Fruit fly (Drosophila melanogaster) whole organism, embryonic: ENCODE data around the gene CG7239.

Experiments used
- CG10321 ChIP-seq: fragments of 200-800 bp; sonication (Bioruptor generic); IDR thresholded peaks from 2 replicates; pipeline ENCODE4 v1.3.6; 2022; ENCODE audit warnings: missing biosample characterization, missing genetic modification characterization
- CG14667 ChIP-seq: fragments of 200-800 bp; sonication (Bioruptor generic); IDR thresholded peaks from 2 replicates; pipeline ENCODE4 v1.3.6; 2022; ENCODE audit warnings: missing biosample characterization, missing genetic modification characterization
- CG32767 ChIP-seq: fragments of 200-800 bp; sonication (Bioruptor generic); IDR thresholded peaks from 2 replicates; pipeline ENCODE4 v1.3.6; 2022; ENCODE audit warnings: missing biosample characterization, missing genetic modification characterization
- CG34422 ChIP-seq: fragments of 200-800 bp; sonication (Bioruptor generic); IDR thresholded peaks from 3 replicates; pipeline ENCODE4 v1.3.6; 2022; ENCODE audit warnings: missing biosample characterization, missing genetic modification characterization
- CG8944 ChIP-seq: fragments of 200-800 bp; sonication (Bioruptor generic); optimal IDR thresholded peaks from 3 replicates; lab custom pipeline; 2016; ENCODE audit warnings: missing biosample characterization, missing genetic modification characterization
- Hey ChIP-seq: fragments of 200-800 bp; sonication (Bioruptor generic); optimal IDR thresholded peaks from 3 replicates; lab custom pipeline; 2018; ENCODE audit warnings: missing biosample characterization, mild to moderate bottlenecking, missing genetic modification characterization
- az2 ChIP-seq: fragments of 200-800 bp; sonication (Bioruptor generic); optimal IDR thresholded peaks from 3 replicates; lab custom pipeline; 2016; ENCODE audit warnings: missing biosample characterization, missing genetic modification characterization
- danr ChIP-seq: fragments of 200-800 bp; sonication (Bioruptor generic); IDR thresholded peaks from 2 replicates; pipeline ENCODE4 v1.3.6; 2022; ENCODE audit warnings: missing biosample characterization, missing genetic modification characterization
- dmrt99B ChIP-seq: fragments of 200-800 bp; sonication (Bioruptor generic); optimal IDR thresholded peaks from 2 replicates; lab custom pipeline; 2018; ENCODE audit warnings: missing biosample characterization, mild to moderate bottlenecking, missing genetic modification characterization, moderate library complexity
- eyg ChIP-seq: fragments of 200-800 bp; sonication (Bioruptor generic); optimal IDR thresholded peaks from 3 replicates; lab custom pipeline; 2016; ENCODE audit warnings: missing biosample characterization, missing genetic modification characterization
- org-1 ChIP-seq: fragments of 200-800 bp; sonication (Bioruptor generic); optimal IDR thresholded peaks from 2 replicates; lab custom pipeline; 2017; ENCODE audit warnings: missing biosample characterization, missing genetic modification characterization
- pan ChIP-seq, 4 experiments: fragments of >200 bp in 3 of 4; fragments of 200-800 bp in 1 of 4; sonication (Bioruptor generic) in 1 of 4; optimal IDR thresholded peaks in 3 of 4; IDR thresholded peaks in 1 of 4; 2 replicates each; pipeline versions ENCODE4 v1.3.6 to Lab custom; 2017 to 2022; ENCODE audit warnings: missing biosample characterization in 2 of 4, missing genetic modification characterization in 2 of 4, mixed read lengths in 1 of 4
- shn ChIP-seq: fragments of 200-800 bp; sonication (Bioruptor generic); optimal IDR thresholded peaks from 3 replicates; lab custom pipeline; 2016; ENCODE audit warnings: missing biosample characterization, missing genetic modification characterization

dm6 chr2L:5782866-5783265 is 19.2 kb upstream of the CG7239 start:
- TF ChIP-seq az2, result no peak
- no peak for TF ChIP-seq danr
- TF ChIP-seq eyg (GFP tag; lab: Kevin White, UChicago), result no peak
- no peak for TF ChIP-seq Hey
- TF ChIP-seq shn, result no peak
- no peak for TF ChIP-seq CG10321 (GFP tag; lab: Robert Waterston, UW)
- TF ChIP-seq CG32767 (GFP tag; lab: Robert Waterston, UW), result no peak
- no peak for TF ChIP-seq org-1
- no peak for TF ChIP-seq pan (optimal IDR thresholded peaks at IDR 0.05; lab: Kevin White, UChicago)
- TF ChIP-seq pan (GFP tag; optimal IDR thresholded peaks at IDR 0.05 in 1 of 2, IDR thresholded peaks at IDR 0.05 in 1 of 2), result no peak
- no peak for TF ChIP-seq CG14667
- TF ChIP-seq dmrt99B, result no peak
- TF ChIP-seq CG8944 (GFP tag; lab: Kevin White, UChicago), result no peak
- no peak for TF ChIP-seq CG34422 (GFP tag; lab: Robert Waterston, UW)
